Fruit fly (Drosophila melanogaster) Kc167 (cell line): Measurements from ENCODE around the gene Sry-delta.

Experiments
- Myc ChIP-seq: fragments of >200 bp; optimal IDR thresholded peaks from 2 replicates; lab custom pipeline; 2017; ENCODE audit warnings: missing external identifiers
- Sin3A ChIP-seq: fragments of >200 bp; optimal IDR thresholded peaks from 2 replicates; lab custom pipeline; 2018; ENCODE audit warnings: missing external identifiers
- h ChIP-seq: fragments of >200 bp; optimal IDR thresholded peaks from 3 replicates; lab custom pipeline; 2018; ENCODE audit warnings: missing external identifiers
- insv ChIP-seq: fragments of >200 bp; optimal IDR thresholded peaks from 3 replicates; lab custom pipeline; 2018; ENCODE audit warnings: missing external identifiers
- psq ChIP-seq: fragments of >200 bp; optimal IDR thresholded peaks from 2 replicates; lab custom pipeline; 2017; ENCODE audit warnings: missing external identifiers
- ttk ChIP-seq: sonication (Bioruptor generic); optimal IDR thresholded peaks from 2 replicates; lab custom pipeline; 2017; ENCODE audit warnings: missing external identifiers

Sry-delta gene

DNA sequence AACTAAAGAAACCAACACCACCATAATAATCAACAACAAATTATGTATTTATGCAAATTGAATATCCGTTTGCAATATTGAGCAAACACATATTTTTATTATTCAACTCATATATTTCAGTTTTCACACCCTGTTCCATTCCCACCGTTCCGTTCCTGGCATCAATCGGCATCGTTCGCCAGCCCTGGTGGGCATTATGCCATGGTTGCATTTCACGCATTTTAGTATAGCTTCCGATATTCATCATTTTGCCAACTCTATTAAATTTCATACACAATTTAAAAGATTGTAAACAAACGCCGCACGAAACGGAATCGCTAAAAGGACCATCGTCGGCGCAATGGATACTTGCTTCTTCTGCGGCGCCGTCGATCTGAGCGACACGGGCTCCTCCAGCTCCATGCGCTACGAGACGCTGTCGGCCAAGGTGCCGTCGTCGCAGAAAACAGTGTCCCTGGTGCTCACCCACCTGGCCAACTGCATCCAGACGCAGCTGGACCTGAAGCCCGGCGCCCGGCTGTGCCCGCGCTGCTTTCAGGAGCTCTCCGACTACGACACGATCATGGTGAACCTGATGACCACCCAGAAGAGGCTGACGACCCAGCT, at the start of gene Sry-delta:
Gene Sry-delta, plus strand, starts transcription at position 203 of the 606 bp plus-strand sequence.
- TF ChIP-seq Sin3A (lab: Kevin White, UChicago) (no peak), Myc (lab: Kevin White, UChicago) (no peak), insv (lab: Kevin White, UChicago) (no peak), h (lab: Kevin White, UChicago) (no peak)

DNA sequence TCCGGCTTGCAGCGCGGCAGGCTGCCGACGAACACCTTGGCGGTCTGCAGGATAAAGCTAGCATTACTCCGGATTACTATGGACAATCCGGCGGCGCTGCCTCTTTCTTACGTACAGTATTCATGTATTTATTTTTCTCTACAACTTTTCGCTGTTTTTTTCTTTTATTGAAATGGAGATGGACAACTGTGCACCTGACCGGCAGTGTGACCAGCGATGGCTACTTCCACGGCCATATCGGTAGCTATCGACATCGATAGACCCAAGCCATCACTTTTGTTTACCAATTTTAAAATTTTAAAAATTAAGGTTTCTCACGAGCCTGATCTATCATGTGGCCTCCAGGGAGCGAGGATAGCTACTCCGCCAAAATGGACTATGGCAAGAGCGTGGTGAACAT, 48.1 kb upstream of the Sry-delta start, which contains the start of the genes CG7903 and Sas-6:
Gene CG7903, minus strand, starts transcription at position 197 of the 400 bp plus-strand sequence.
Gene Sas-6, plus strand, starts transcription at position 323 of the 400 bp plus-strand sequence.
- TF ChIP-seq h (lab: Kevin White, UChicago) (no peak), ttk (no peak), Myc (lab: Kevin White, UChicago) (no peak), psq (lab: Kevin White, UChicago) (no peak), insv (lab: Kevin White, UChicago) (no peak), Sin3A (lab: Kevin White, UChicago) (no peak)

DNA sequence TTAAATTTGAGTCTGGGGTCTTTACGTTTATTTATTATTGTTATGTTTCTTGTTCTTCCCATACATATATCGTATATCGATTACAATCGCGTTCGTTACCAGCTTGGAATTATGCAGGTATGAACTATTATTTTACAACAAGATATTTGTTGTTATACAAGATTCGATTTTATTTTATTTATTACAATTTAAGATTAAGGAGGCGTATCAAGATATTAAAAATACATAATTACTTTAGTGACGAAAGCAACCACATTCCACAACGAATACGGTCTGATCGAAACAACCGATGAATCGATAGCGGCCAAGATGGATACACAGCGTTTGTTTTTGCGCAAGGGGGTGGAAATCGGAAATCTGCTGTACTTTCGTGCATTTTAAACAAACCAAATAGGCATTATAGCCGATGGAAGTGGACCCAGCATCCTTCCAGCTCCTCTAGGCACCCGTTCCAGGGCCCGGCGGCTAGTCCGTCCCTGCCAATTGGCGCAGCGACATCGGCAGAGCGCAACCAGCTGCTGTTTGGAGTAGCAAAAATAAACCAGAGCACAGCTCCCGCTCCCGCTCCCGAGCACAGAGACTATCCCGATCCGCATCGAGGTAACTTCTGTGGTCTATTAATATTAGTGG, 45.4 kb upstream of the Sry-delta start, which contains the start of the genes CG15525 and CG11504:
Gene CG15525, minus strand, starts transcription at position 70 of the 630 bp plus-strand sequence.
Gene CG11504, plus strand, starts transcription at position 294 of the 630 bp plus-strand sequence.
- no peak for TF ChIP-seq h (lab: Kevin White, UChicago)
- no peak for TF ChIP-seq insv (lab: Kevin White, UChicago)
- no peak for TF ChIP-seq psq (lab: Kevin White, UChicago)
- no peak for TF ChIP-seq Myc (lab: Kevin White, UChicago)
- no peak for TF ChIP-seq Sin3A (lab: Kevin White, UChicago)
- no peak for TF ChIP-seq ttk

DNA sequence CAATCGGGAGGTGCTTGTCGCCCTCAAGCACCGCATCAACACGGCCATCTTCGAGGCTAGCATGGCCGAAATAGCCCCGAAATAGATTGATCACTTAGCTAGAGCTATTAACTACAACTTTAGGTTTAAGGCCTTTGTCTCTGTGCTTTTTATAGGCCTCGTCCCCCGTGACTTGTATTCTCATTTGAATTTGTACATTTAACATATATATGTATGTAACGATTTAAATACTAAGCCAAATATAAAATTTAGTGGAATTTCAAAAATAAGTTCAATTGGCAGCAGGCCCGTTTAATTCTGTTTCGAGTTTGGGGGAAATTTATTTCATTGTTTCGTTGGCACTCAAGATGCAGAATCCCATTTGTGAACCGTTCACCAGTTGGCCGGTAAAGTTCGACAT, 43.6 kb upstream of the Sry-delta start, which contains the start of gene CG34298:
Gene CG34298, plus strand, starts transcription at position 301 of the 400 bp plus-strand sequence.
- TF ChIP-seq Myc (lab: Kevin White, UChicago) (no peak), psq (lab: Kevin White, UChicago) (no peak), insv (lab: Kevin White, UChicago) (no peak), ttk (no peak), Sin3A (lab: Kevin White, UChicago) (no peak), h (lab: Kevin White, UChicago) (no peak)

DNA sequence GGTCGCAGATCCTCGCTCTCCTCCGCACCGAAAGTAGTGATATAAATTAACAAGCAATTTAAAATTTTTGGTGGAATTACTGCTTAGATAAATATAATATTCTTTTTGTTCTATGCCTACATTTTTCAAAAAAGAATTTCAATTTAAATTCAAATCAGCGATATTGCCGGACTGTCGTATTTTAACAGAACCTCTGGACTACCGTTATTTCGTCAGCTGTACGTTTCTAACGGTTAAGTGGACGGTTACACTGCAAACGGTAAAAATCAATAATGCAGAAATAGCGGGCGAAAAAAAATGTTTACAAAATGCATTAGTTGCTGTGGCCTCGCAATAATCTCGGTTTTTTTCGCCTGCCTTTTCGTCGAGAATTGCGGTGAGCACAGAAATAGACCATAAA, 42.9 kb upstream of the Sry-delta start, which contains the start of gene Tace:
Gene Tace, plus strand, starts transcription at position 245 of the 400 bp plus-strand sequence.
- TF ChIP-seq Myc (lab: Kevin White, UChicago) (no peak), ttk (no peak), insv (lab: Kevin White, UChicago) (no peak), h (lab: Kevin White, UChicago) (no peak), Sin3A (lab: Kevin White, UChicago) (no peak), psq (lab: Kevin White, UChicago) (no peak)

DNA sequence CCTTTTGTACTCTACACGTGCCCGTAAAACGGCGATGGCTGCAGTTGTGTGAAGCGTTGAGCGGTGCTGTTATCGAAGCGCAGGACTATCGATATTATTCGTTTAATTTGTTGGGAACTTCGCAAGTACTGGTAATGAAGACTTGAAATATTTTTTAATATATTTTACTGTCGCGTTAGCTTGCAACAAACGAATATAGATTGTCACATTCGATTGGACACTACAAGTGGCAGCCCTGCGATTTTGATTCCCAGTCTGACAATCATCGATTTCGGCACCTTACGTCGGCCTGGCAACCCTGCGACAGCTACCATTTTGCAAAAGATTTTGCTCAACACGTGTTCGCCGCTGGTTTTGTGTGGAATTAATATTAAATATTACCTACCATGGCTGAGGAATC, 38.5 kb upstream of the Sry-delta start, which contains the start of the genes Nlp and Nph:
Gene Nlp, plus strand, starts transcription at position 138 of the 400 bp plus-strand sequence.
Gene Nph, minus strand, starts transcription at position 214 of the 400 bp plus-strand sequence.
- TF ChIP-seq insv (lab: Kevin White, UChicago) (no peak), psq (lab: Kevin White, UChicago) (no peak), Myc (lab: Kevin White, UChicago) (no peak), ttk (no peak), Sin3A (lab: Kevin White, UChicago) (no peak), h (lab: Kevin White, UChicago) (no peak)

DNA sequence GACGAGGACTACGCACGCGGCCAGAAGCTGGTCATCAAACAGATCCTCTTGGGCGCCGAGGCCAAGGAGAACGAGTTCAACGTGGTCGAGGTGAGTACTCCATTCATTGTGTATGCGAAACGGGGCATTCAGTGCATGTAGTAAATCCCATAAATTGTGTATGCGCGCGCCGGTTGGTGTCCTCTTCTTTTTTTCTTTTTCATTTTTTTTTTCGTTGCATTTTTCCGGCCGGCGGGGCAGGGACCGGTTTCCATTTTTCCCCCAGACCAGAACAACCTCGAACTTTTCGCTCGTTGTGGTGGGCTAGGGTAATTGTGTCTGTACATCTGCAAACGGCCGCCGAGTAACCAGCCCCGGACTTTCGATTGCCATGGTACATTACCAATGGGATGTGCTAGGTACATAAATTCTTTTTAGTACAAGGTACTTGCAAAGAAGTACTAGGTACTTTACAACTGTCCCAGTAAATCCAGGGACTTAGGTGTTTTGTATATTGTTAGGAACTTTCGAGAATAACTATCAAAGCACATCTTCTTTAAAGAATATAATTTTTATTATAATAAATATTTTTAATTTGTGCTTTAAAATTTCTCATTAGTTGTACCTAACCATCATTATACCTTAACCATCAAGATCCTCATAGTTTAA, 37.7 kb upstream of the Sry-delta start:
- TF ChIP-seq ttk (no peak), Sin3A (lab: Kevin White, UChicago) (no peak), Myc (lab: Kevin White, UChicago) (no peak), psq (lab: Kevin White, UChicago) (no peak), h (lab: Kevin White, UChicago) (no peak), insv (lab: Kevin White, UChicago) (no peak)

DNA sequence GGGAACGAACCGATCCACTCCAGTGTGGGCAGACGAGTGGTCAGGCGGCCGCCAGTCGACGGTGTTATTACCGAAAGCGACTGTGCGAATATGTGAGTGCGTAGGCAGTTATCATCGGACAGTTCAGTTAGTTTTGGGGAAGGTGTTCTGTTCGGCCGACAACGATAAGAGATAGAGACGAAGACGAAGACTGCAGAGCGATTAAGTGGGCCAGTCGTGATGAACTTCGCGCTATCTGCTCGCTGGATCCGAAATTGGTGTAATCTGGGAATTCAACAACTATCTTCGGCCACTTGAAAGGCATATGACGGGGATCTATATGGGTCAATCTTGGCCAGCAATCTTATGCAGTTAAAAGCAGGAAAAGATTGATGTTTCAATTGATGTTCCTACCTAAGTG, 34.0 kb upstream of the Sry-delta start, which contains the start of gene CG7912:
Gene CG7912, minus strand, starts transcription at position 17 of the 400 bp plus-strand sequence.
- TF ChIP-seq Myc (lab: Kevin White, UChicago) (no peak), h (lab: Kevin White, UChicago) (no peak), psq (lab: Kevin White, UChicago) (no peak), Sin3A (lab: Kevin White, UChicago) (no peak), ttk (no peak), insv (lab: Kevin White, UChicago) (no peak)

DNA sequence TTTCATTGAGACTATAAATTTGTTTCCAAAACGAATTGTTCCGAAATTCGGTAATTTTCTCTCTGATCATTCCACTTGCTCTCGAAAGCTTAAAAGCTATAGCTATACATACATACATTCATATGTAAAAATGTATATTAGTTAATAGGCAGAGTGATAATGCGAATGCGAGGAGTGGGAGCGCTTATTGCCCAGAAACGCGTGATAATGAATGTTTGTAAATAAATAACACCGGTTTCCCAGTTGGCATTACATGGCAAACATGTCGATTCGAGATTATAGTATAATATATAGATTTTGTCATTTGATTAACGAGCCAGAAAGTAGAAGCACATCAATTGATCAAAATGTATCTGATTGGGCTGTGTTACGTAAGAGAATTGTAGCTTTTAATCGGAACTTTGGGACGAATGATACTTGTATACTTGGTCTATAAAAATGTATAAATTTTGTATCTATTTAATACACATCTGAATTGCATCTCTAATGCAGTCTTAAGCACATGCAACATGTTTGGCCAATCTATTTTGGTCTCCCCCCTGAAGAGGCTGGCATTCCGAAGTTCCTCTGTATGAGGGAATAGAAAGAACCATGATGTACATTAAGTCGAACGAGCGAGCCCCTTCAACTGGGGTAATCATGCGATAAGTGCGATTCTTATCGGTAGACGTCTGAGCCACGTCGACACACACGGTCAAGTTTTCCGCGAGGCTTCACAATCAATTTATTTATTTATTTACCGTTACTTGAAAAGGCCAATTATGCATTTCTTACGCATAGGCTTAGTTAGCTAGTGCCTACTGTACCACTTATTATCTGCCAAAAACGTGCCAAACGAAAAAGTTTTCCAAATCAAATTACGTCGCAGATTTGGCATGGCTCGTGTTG, 30.3 kb upstream of the Sry-delta start:
- no peak for TF ChIP-seq Sin3A (lab: Kevin White, UChicago)

DNA sequence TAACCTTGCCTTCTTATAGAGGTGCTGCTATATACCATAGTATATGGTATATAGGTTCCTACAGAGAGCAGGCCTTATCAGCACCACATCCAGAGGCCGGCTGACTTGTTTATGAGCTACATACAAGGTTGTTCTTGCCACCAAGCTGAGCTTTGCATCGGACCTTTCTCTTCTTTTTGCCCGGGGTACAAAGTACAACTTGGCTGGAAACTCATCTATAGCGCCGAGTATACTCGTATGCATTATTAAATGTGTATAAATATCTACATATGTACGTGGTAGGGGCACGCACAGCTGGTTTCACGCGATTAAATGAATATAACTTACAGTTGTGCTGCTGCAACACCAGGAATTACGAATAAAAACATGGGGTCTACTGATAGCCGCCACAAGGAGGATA, 29.2 kb upstream of the Sry-delta start:
- TF ChIP-seq Myc (lab: Kevin White, UChicago) (no peak), insv (lab: Kevin White, UChicago) (no peak), Sin3A (lab: Kevin White, UChicago) (no peak), ttk (no peak), psq (lab: Kevin White, UChicago) (no peak), h (lab: Kevin White, UChicago) (no peak)
